Fruit fly (Drosophila melanogaster): ENCODE measurements around the gene CG31524.
A peak's percentile ranks its signal among the peaks of the same experiment; 100 is the strongest.

The CG31524 gene

dm6 chr3R:30501174-30501573 is 13.0 kb downstream of the CG31524 start (continued):
- TF ChIP-seq CG15601 (tag; optimal IDR thresholded peaks at IDR 0.05) (no peak), CG1233 (GFP tag; optimal IDR thresholded peaks at IDR 0.05) (no peak), CG17328 (GFP tag; IDR thresholded peaks at IDR 0.05) (peak; percentile 58), CG5953 (GFP tag; IDR thresholded peaks at IDR 0.05) (no peak), p53 (GFP tag; optimal IDR thresholded peaks at IDR 0.05) (no peak), CG14050 (GFP tag; IDR thresholded peaks at IDR 0.05) (no peak), CG2712 (tag; optimal IDR thresholded peaks at IDR 0.05) (no peak), CG10209 (GFP tag; optimal IDR thresholded peaks at IDR 0.05) (peak; percentile 28), ERR (GFP tag; optimal IDR thresholded peaks at IDR 0.05) (no peak), row (GFP tag; IDR thresholded peaks at IDR 0.05) (no peak), CG10654 (GFP tag; optimal IDR thresholded peaks at IDR 0.05) (no peak), yki (optimal IDR thresholded peaks at IDR 0.05) (no peak), Dip2 (GFP tag; IDR thresholded peaks at IDR 0.05) (no peak), Gug (GFP tag; IDR thresholded peaks at IDR 0.05) (no peak), Elba2 (GFP tag; optimal IDR thresholded peaks at IDR 0.05) (no peak), Side (GFP tag; optimal IDR thresholded peaks at IDR 0.05) (no peak), BtbVII (GFP tag; optimal IDR thresholded peaks at IDR 0.05) (no peak), dysf (GFP tag; IDR thresholded peaks at IDR 0.05) (peak; percentile 57; the same call in 2 of the 3 replicates), sqz (GFP tag; optimal IDR thresholded peaks at IDR 0.05) (no peak), ttk (GFP tag; IDR thresholded peaks at IDR 0.05) (peak; percentile 32; the same call in 1 of the 2 replicates), nerfin-2 (GFP tag; IDR thresholded peaks at IDR 0.05; ENCODE audit: partially characterized antibody) (no peak), eve (GFP tag; optimal IDR thresholded peaks at IDR 0.05) (no peak), CG3407 (GFP tag; optimal IDR thresholded peaks at IDR 0.05) (no peak), slbo (GFP tag; IDR thresholded peaks at IDR 0.05) (peak; percentile 44; the same call in 1 of the 2 replicates), sc (optimal IDR thresholded peaks at IDR 0.05) (no peak), sc (GFP tag; optimal IDR thresholded peaks at IDR 0.05) (no peak), Poxn (GFP tag; IDR thresholded peaks at IDR 0.05) (no peak), lov (optimal IDR thresholded peaks at IDR 0.05) (no peak), lov (GFP tag; IDR thresholded peaks at IDR 0.05) (peak; percentile 57; the same call in 1 of the 3 replicates), CG11560 (tag; IDR thresholded peaks at IDR 0.05) (no peak), Kr (GFP tag; optimal IDR thresholded peaks at IDR 0.05) (no peak), CG17385 (GFP tag; optimal IDR thresholded peaks at IDR 0.05) (no peak), fd3F (GFP tag; optimal IDR thresholded peaks at IDR 0.05) (no peak), wor (GFP tag; IDR thresholded peaks at IDR 0.05) (no peak), Bgb (GFP tag; IDR thresholded peaks at IDR 0.05; ENCODE audit: partially characterized antibody) (no peak), Awh (GFP tag; IDR thresholded peaks at IDR 0.05) (no peak), HLH4C (GFP tag; IDR thresholded peaks at IDR 0.05; ENCODE audit: partially characterized antibody) (no peak), CG4820 (GFP tag; optimal IDR thresholded peaks at IDR 0.05) (peak; percentile 33), Dp (GFP tag; optimal IDR thresholded peaks at IDR 0.05) (no peak), CG3995 (GFP tag; optimal IDR thresholded peaks at IDR 0.05) (no peak), dimm (GFP tag; IDR thresholded peaks at IDR 0.05) (no peak), Xbp1 (GFP tag; optimal IDR thresholded peaks at IDR 0.05) (peak; percentile 39), CG12942 (GFP tag; optimal IDR thresholded peaks at IDR 0.05) (no peak), stwl (tag; optimal IDR thresholded peaks at IDR 0.05) (no peak), wek (GFP tag; optimal IDR thresholded peaks at IDR 0.05) (no peak), Abd-B (GFP tag; optimal IDR thresholded peaks at IDR 0.05) (no peak), Neu2 (GFP tag; optimal IDR thresholded peaks at IDR 0.05; ENCODE audit: borderline replicate concordance) (peak; percentile 12), br (optimal IDR thresholded peaks at IDR 0.05) (no peak), bab2 (GFP tag; optimal IDR thresholded peaks at IDR 0.05) (peak; percentile 39), Mrtf (GFP tag; IDR thresholded peaks at IDR 0.05) (no peak), Optix (GFP tag; IDR thresholded peaks at IDR 0.05) (no peak), Nf-YB (GFP tag; optimal IDR thresholded peaks at IDR 0.05) (no peak), ken (GFP tag; IDR thresholded peaks at IDR 0.05) (no peak), kah (GFP tag; optimal IDR thresholded peaks at IDR 0.05) (no peak)

Data from whole organism, embryonic.